Fruit fly (Drosophila melanogaster) whole organism, embryonic: Measurements from ENCODE around the gene CG33278.
A peak's percentile ranks its signal among the peaks of the same experiment; 100 is the strongest.

Experiments used
- CG13287 ChIP-seq: fragments of 200-800 bp; sonication (Bioruptor generic); IDR thresholded peaks from 2 replicates; pipeline ENCODE4 v1.3.6; 2022; ENCODE audit warnings: missing biosample characterization, missing genetic modification characterization; ENCODE audit not compliant: partially characterized antibody
- CG18599 ChIP-seq: fragments of 200-800 bp; sonication (Bioruptor generic); optimal IDR thresholded peaks from 3 replicates; lab custom pipeline; 2017; ENCODE audit warnings: missing biosample characterization, missing genetic modification characterization, mild to moderate bottlenecking, moderate library complexity, missing genetic modification reagents
- CG2199 ChIP-seq: fragments of 200-800 bp; sonication (Bioruptor generic); IDR thresholded peaks from 3 replicates; pipeline ENCODE4 v1.3.6; 2022; ENCODE audit warnings: missing biosample characterization, missing genetic modification characterization
- CG3281 ChIP-seq: fragments of 200-800 bp; sonication (Bioruptor generic); optimal IDR thresholded peaks from 3 replicates; lab custom pipeline; 2017; ENCODE audit warnings: missing biosample characterization, mild to moderate bottlenecking, missing genetic modification characterization
- CG42726 ChIP-seq: fragments of 200-800 bp; sonication (Bioruptor generic); IDR thresholded peaks from 2 replicates; pipeline ENCODE4 v1.3.6; 2022; ENCODE audit warnings: missing biosample characterization, missing genetic modification characterization; ENCODE audit not compliant: partially characterized antibody
- CG4404 ChIP-seq: fragments of 200-800 bp; sonication (Bioruptor generic); IDR thresholded peaks from 2 replicates; pipeline ENCODE4 v1.3.6; 2022; ENCODE audit warnings: missing biosample characterization, missing genetic modification characterization
- CG4617 ChIP-seq: fragments of 200-800 bp; sonication (Bioruptor generic); optimal IDR thresholded peaks from 3 replicates; lab custom pipeline; 2016; ENCODE audit warnings: missing biosample characterization, missing genetic modification characterization, borderline replicate concordance
- CG8290 ChIP-seq, 3 experiments: fragments of 200-800 bp; sonication (Bioruptor generic); optimal IDR thresholded peaks; 2 replicates each; lab custom pipeline; 2016 to 2019; ENCODE audit warnings: missing biosample characterization in 3 of 3, missing genetic modification characterization in 3 of 3, mild to moderate bottlenecking in 2 of 3, moderate library complexity in 1 of 3
- Doc2 ChIP-seq: fragments of 200-800 bp; sonication (Bioruptor generic); IDR thresholded peaks from 2 replicates; pipeline ENCODE4 v1.3.6; 2022; ENCODE audit warnings: missing biosample characterization, missing genetic modification characterization
- Ets65A ChIP-seq: fragments of 200-800 bp; sonication (Bioruptor generic); peaks from one replicate; lab custom pipeline; 2016; ENCODE audit warnings: missing biosample characterization, missing genetic modification characterization
- GATAe ChIP-seq: fragments of 200-800 bp; sonication (Bioruptor generic); conservative IDR thresholded peaks from 2 replicates; pipeline ENCODE4 v1.3.6; 2022; ENCODE audit warnings: missing biosample characterization, missing genetic modification characterization
- Med ChIP-seq: fragments of 200-800 bp; sonication (Bioruptor generic); peaks from one replicate; lab custom pipeline; 2016; ENCODE audit warnings: missing biosample characterization, missing genetic modification characterization, mild to moderate bottlenecking, inconsistent platforms, moderate library complexity
- Sox100B ChIP-seq: fragments of 200-800 bp; sonication (Bioruptor generic); optimal IDR thresholded peaks from 3 replicates; lab custom pipeline; 2018; ENCODE audit warnings: missing biosample characterization, mild to moderate bottlenecking, missing genetic modification characterization
- Usf ChIP-seq: fragments of 200-800 bp; sonication (Bioruptor generic); optimal IDR thresholded peaks from 2 replicates; lab custom pipeline; 2017; ENCODE audit warnings: missing genotype, missing biosample characterization, missing genetic modification characterization
- Xrp1 ChIP-seq: fragments of 200-800 bp; sonication (Bioruptor generic); IDR thresholded peaks from 2 replicates; pipeline ENCODE4 v1.3.6; 2022; ENCODE audit warnings: missing biosample characterization, missing genetic modification characterization
- abd-A ChIP-seq: fragments of 200-800 bp; sonication (Bioruptor generic); optimal IDR thresholded peaks from 3 replicates; lab custom pipeline; 2019; ENCODE audit warnings: missing biosample characterization, mild to moderate bottlenecking, missing genetic modification characterization, moderate library complexity
- ara ChIP-seq: fragments of 200-800 bp; sonication (Bioruptor generic); IDR thresholded peaks from 2 replicates; pipeline ENCODE4 v1.3.6; 2022; ENCODE audit warnings: missing biosample characterization, missing genetic modification characterization
- chinmo ChIP-seq: fragments of 200-800 bp; sonication (Bioruptor generic); IDR thresholded peaks from 4 replicates; pipeline ENCODE4 v1.3.6; 2022; ENCODE audit warnings: missing biosample characterization, missing genetic modification characterization; ENCODE audit not compliant: partially characterized antibody
- crp ChIP-seq, 2 experiments: fragments of 200-800 bp; sonication (Bioruptor generic); optimal IDR thresholded peaks; 2 replicates in 1 of 2; 3 replicates in 1 of 2; lab custom pipeline; 2017; ENCODE audit warnings: missing biosample characterization in 2 of 2, missing genetic modification characterization in 2 of 2, mild to moderate bottlenecking in 1 of 2, moderate library complexity in 1 of 2
- exex ChIP-seq: fragments of 200-800 bp; sonication (Bioruptor generic); optimal IDR thresholded peaks from 4 replicates; lab custom pipeline; 2018; ENCODE audit warnings: missing biosample characterization, mild to moderate bottlenecking, missing genetic modification characterization, moderate library complexity
- gcm ChIP-seq: fragments of 200-800 bp; sonication (Bioruptor generic); optimal IDR thresholded peaks from 2 replicates; lab custom pipeline; 2019; ENCODE audit warnings: missing biosample characterization, mild to moderate bottlenecking, missing genetic modification characterization, moderate library complexity
- grn ChIP-seq: fragments of 200-800 bp; sonication (Bioruptor generic); optimal IDR thresholded peaks from 3 replicates; lab custom pipeline; 2017; ENCODE audit warnings: missing biosample characterization, missing genetic modification characterization
- h ChIP-seq: fragments of >200 bp; optimal IDR thresholded peaks from 2 replicates; lab custom pipeline; 2017
- ken ChIP-seq: fragments of 200-800 bp; sonication (Bioruptor generic); IDR thresholded peaks from 3 replicates; pipeline ENCODE4 v1.3.6; 2022; ENCODE audit warnings: missing biosample characterization, missing genetic modification characterization
- knrl ChIP-seq: fragments of 200-800 bp; sonication (Bioruptor generic); IDR thresholded peaks from 3 replicates; pipeline ENCODE4 v1.3.6; 2022; ENCODE audit warnings: missing biosample characterization, missing genetic modification characterization; ENCODE audit not compliant: partially characterized antibody
- lab ChIP-seq: fragments of 200-800 bp; sonication (Bioruptor generic); optimal IDR thresholded peaks from 3 replicates; lab custom pipeline; 2017; ENCODE audit warnings: missing biosample characterization, missing genetic modification characterization, mild to moderate bottlenecking, moderate library complexity, missing genetic modification reagents
- mirr ChIP-seq: fragments of 200-800 bp; sonication (Bioruptor generic); optimal IDR thresholded peaks from 3 replicates; lab custom pipeline; 2018; ENCODE audit warnings: missing biosample characterization, mild to moderate bottlenecking, missing genetic modification characterization
- pb ChIP-seq: fragments of 200-800 bp; sonication (Bioruptor generic); optimal IDR thresholded peaks from 3 replicates; lab custom pipeline; 2016; ENCODE audit warnings: missing biosample characterization, missing genetic modification characterization
- prd ChIP-seq, 3 experiments: fragments of >200 bp in 2 of 3; fragments of 200-800 bp in 1 of 3; sonication (Bioruptor generic) in 1 of 3; optimal IDR thresholded peaks in 2 of 3; IDR thresholded peaks in 1 of 3; 2 replicates in 2 of 3; 3 replicates in 1 of 3; pipeline versions ENCODE4 v1.3.6 to Lab custom; 2017 to 2022; ENCODE audit warnings: missing biosample characterization in 1 of 3, missing genetic modification characterization in 1 of 3
- rib ChIP-seq: fragments of 200-800 bp; sonication (Bioruptor generic); IDR thresholded peaks from 2 replicates; pipeline ENCODE4 v1.3.6; 2022; ENCODE audit warnings: missing biosample characterization, missing genetic modification characterization
- row ChIP-seq: fragments of 200-800 bp; sonication (Bioruptor generic); IDR thresholded peaks from 3 replicates; pipeline ENCODE4 v1.3.6; 2022; ENCODE audit warnings: missing biosample characterization, missing genetic modification characterization
- sens ChIP-seq: fragments of 200-800 bp; sonication (Bioruptor generic); peaks from one replicate; lab custom pipeline; 2016; ENCODE audit warnings: missing biosample characterization, missing genetic modification characterization
- stwl ChIP-seq: fragments of 200-800 bp; sonication (Bioruptor generic); optimal IDR thresholded peaks from 3 replicates; lab custom pipeline; 2018; ENCODE audit warnings: missing biosample characterization, mild to moderate bottlenecking, missing genetic modification characterization, moderate library complexity
- twi ChIP-seq: fragments of 200-800 bp; optimal IDR thresholded peaks from 2 replicates; lab custom pipeline; 2019; ENCODE audit warnings: missing biosample characterization, mild to moderate bottlenecking, missing genetic modification characterization, moderate library complexity
- z ChIP-seq: fragments of 200-800 bp; sonication (Bioruptor generic); IDR thresholded peaks from 3 replicates; pipeline ENCODE4 v1.3.6; 2022; ENCODE audit warnings: missing biosample characterization, missing genetic modification characterization

CG33278 gene

DNA sequence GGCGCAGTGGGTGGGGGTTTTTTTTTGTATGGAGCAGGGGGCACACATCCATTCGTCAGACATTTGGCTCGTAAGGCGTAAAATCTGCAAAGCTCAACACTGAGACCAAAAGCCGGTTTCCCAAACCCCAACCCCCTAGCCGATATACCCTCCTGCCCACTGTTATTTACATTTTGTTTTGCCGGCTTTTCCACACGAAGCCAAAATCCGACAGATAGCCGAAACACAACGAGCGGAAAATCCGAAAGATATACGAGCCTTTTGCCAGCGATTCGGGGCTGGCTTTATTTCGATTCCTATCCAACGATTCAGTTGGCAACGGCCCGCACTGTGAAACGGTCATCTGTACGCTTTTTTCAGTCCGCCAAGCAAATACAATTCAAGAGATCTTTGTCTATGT lies 27.1 kb upstream of the CG33278 start, which contains the start of gene CG42458 (continued):
- TF ChIP-seq crp (GFP tag; optimal IDR thresholded peaks at IDR 0.05; lab: Kevin White, UChicago): no peak
- no peak for TF ChIP-seq rib (GFP tag; lab: Robert Waterston, UW)
- TF ChIP-seq CG42726 (GFP tag; lab: Robert Waterston, UW): no peak
- TF ChIP-seq ara (GFP tag; lab: Robert Waterston, UW): no peak
- TF ChIP-seq knrl (GFP tag; lab: Robert Waterston, UW): no peak
- TF ChIP-seq z (GFP tag; lab: Robert Waterston, UW): no peak
- TF ChIP-seq CG3281 (GFP tag; lab: Kevin White, UChicago): no peak
- peak; percentile 34 for TF ChIP-seq CG18599 (GFP tag; lab: Kevin White, UChicago)
- no peak for TF ChIP-seq CG4617 (GFP tag; lab: Kevin White, UChicago)
- TF ChIP-seq prd (optimal IDR thresholded peaks at IDR 0.05; lab: Kevin White, UChicago): no peak
- TF ChIP-seq prd (GFP tag; IDR thresholded peaks at IDR 0.05; lab: Robert Waterston, UW): 0 out of 3 replicates have a peak, but pooled peaks have one; percentile 20
- TF ChIP-seq abd-A (tag; lab: Kevin White, UChicago): peak; percentile 94

DNA sequence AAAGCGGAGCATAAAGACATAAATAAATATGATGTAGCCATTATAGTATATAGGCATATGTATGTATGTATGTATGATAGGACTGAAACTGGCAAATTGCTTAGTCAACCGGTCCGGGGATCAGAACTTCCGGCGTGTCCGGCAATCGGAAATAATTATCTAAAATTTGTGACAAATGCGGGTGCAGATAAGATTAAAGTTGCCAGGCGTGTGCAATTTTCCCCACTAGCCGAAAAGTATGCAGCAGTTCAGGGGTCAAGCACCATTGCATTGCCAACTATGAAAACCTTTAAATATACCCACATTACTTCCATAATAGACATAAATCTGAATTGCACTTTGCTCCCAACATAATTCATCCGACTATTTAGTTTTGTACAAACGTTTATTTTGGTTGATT lies 18.4 kb upstream of the CG33278 start:
- no peak for TF ChIP-seq CG8290 (GFP tag; optimal IDR thresholded peaks at IDR 0.05; lab: Kevin White, UChicago)
- TF ChIP-seq CG8290 (tag; optimal IDR thresholded peaks at IDR 0.05; lab: Kevin White, UChicago): peak in 1 of 2 experiments; percentile 30
- peak; percentile 65 for TF ChIP-seq GATAe (GFP tag; lab: Robert Waterston, UW)
- TF ChIP-seq twi (tag; lab: Kevin White, UChicago): no peak
- TF ChIP-seq mirr (GFP tag; lab: Kevin White, UChicago): peak; percentile 11
- 0 out of 4 replicates have a peak, but pooled peaks have one; percentile 57 for TF ChIP-seq chinmo (GFP tag; lab: Robert Waterston, UW)
- peak; percentile 15 for TF ChIP-seq stwl (tag; lab: Kevin White, UChicago)
- TF ChIP-seq CG2199 (GFP tag; lab: Robert Waterston, UW): peak; percentile 60; the same call in 2 of the 3 replicates
- no peak for TF ChIP-seq CG4404 (GFP tag; lab: Robert Waterston, UW)
- TF ChIP-seq lab (GFP tag; lab: Kevin White, UChicago): peak; percentile 64
- TF ChIP-seq exex (tag; lab: Kevin White, UChicago): peak; percentile 74
- TF ChIP-seq grn: peak; percentile 47
- 0 out of 2 replicates have a peak, but pooled peaks have one; percentile 7 for TF ChIP-seq CG13287
- TF ChIP-seq pb (GFP tag; lab: Kevin White, UChicago): no peak
- no peak for TF ChIP-seq Doc2
- peak; percentile 19 for TF ChIP-seq gcm (GFP tag; lab: Kevin White, UChicago)

DNA sequence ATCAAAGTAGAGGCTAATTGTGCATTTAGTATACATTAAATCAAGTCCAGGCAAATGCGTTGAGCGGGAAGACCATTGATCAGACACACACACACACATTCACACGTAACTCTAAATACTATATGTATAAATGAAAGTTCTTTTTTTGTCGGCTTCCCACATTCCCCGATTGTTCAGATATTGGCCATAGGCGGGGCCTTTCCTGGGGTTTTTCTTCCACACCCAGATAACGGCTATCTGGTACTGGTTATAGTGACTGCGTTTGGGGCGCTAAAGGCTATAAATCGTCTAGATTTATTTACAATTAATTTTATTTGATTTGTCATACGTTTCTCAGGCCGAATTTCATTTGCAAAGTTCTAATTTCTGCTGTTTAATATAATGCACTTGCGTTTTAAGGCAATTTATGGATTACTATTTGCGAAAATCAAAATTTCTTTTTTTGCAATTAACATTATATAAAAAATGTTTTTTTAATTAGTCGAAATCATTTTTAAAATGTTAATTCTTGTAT lies 17.8 kb upstream of the CG33278 start:
- TF ChIP-seq Sox100B: peak; percentile 13
- peak; percentile 56 for TF ChIP-seq sens
- TF ChIP-seq h (lab: Kevin White, UChicago): no peak
- peak; percentile 62; the same call in 2 of the 3 replicates for TF ChIP-seq CG2199 (GFP tag; lab: Robert Waterston, UW)
- no peak for TF ChIP-seq Usf (GFP tag; lab: Kevin White, UChicago)
- no peak for TF ChIP-seq Xrp1
- no peak for TF ChIP-seq ken (GFP tag; lab: Robert Waterston, UW)
- no peak for TF ChIP-seq row (GFP tag; lab: Robert Waterston, UW)
- peak; percentile 30 for TF ChIP-seq Med (GFP tag; lab: Kevin White, UChicago)
- TF ChIP-seq Ets65A (GFP tag; lab: Kevin White, UChicago): peak; percentile 53
